Worm (Caenorhabditis elegans) whole organism, young adult: Measurements from ENCODE around the gene ppm-1.G.

ENCODE experiments used
- C06A6.2 ChIP-seq: fragments of 200-800 bp; sonication (Bioruptor generic); conservative IDR thresholded peaks from 2 replicates; pipeline ENCODE4 v1.3.6; 2022; ENCODE audit warnings: missing genetic modification characterization, missing compliant biosample characterization
- F10E7.11 ChIP-seq: sonication (generic microtip); optimal IDR thresholded peaks from 2 replicates; lab custom pipeline; 2017; ENCODE audit warnings: mild to moderate bottlenecking, missing genetic modification characterization, moderate library complexity, missing compliant biosample characterization
- F33H1.4 ChIP-seq: fragments of 200-800 bp; sonication (Bioruptor generic); IDR thresholded peaks from 2 replicates; pipeline ENCODE4 v1.3.6; 2022; ENCODE audit warnings: missing genetic modification reagents, missing genetic modification characterization, missing compliant biosample characterization
- F39B2.1 ChIP-seq: fragments of 200-800 bp; sonication (Bioruptor generic); IDR thresholded peaks from 2 replicates; pipeline ENCODE4 v1.3.6; 2022; ENCODE audit warnings: missing genetic modification reagents, missing genetic modification characterization, missing compliant biosample characterization
- F49E8.2 ChIP-seq: sonication (generic microtip); optimal IDR thresholded peaks from 3 replicates; lab custom pipeline; 2017; ENCODE audit warnings: missing genetic modification characterization, mild to moderate bottlenecking, missing compliant biosample characterization, antibody characterized with exemption, moderate library complexity; ENCODE audit not compliant: insufficient read depth
- F52B5.7 ChIP-seq: sonication (generic microtip); optimal IDR thresholded peaks from 2 replicates; lab custom pipeline; 2016; ENCODE audit warnings: mild to moderate bottlenecking, missing genetic modification characterization, missing compliant biosample characterization
- F57C9.4 ChIP-seq: sonication (generic microtip); optimal IDR thresholded peaks from 2 replicates; lab custom pipeline; 2017; ENCODE audit warnings: mild to moderate bottlenecking, missing genetic modification characterization, missing compliant biosample characterization
- T07F8.4 ChIP-seq: sonication (generic microtip); optimal IDR thresholded peaks from 2 replicates; lab custom pipeline; 2016; ENCODE audit warnings: mild to moderate bottlenecking, missing genetic modification characterization, moderate library complexity, missing compliant biosample characterization
- T26A5.8 ChIP-seq: sonication (generic microtip); optimal IDR thresholded peaks from 2 replicates; lab custom pipeline; 2016; ENCODE audit warnings: missing genetic modification characterization, missing compliant biosample characterization
- Y53F4B.3 ChIP-seq: fragments of 200-800 bp; sonication (Bioruptor generic); IDR thresholded peaks from 2 replicates; pipeline ENCODE4 v1.3.6; 2022; ENCODE audit warnings: missing genetic modification reagents, missing genetic modification characterization, missing compliant biosample characterization
- Y53G8AR.9 ChIP-seq: fragments of 200-800 bp; sonication (Bioruptor generic); conservative IDR thresholded peaks from 2 replicates; pipeline ENCODE4 v1.3.6; 2022; ENCODE audit warnings: missing genetic modification reagents, missing genetic modification characterization, missing compliant biosample characterization
- Y56A3A.18 ChIP-seq: fragments of 200-800 bp; sonication (Bioruptor generic); IDR thresholded peaks from 2 replicates; pipeline ENCODE4 v1.3.6; 2022; ENCODE audit warnings: missing genetic modification reagents, missing genetic modification characterization, missing compliant biosample characterization
- Y67H2A.10 ChIP-seq: fragments of 200-800 bp; sonication (Bioruptor generic); conservative IDR thresholded peaks from 2 replicates; pipeline ENCODE4 v1.3.6; 2022; ENCODE audit warnings: missing genetic modification reagents, missing genetic modification characterization, missing compliant biosample characterization
- Y95B8A.8 ChIP-seq: fragments of 200-800 bp; sonication (Bioruptor generic); IDR thresholded peaks from 2 replicates; pipeline ENCODE4 v1.3.6; 2022; ENCODE audit warnings: missing genetic modification reagents, missing genetic modification characterization, missing compliant biosample characterization
- ama-1 ChIP-seq, 3 experiments: fragments of 150-350 bp in 1 of 3; sonication (generic microtip) in 2 of 3; optimal IDR thresholded peaks; 2 replicates each; lab custom pipeline; 2014 to 2018; ENCODE audit warnings: missing biosample characterization in 2 of 3, missing genetic modification characterization in 2 of 3, missing genetic modification reagents in 2 of 3
- attf-6 ChIP-seq: fragments of 200-800 bp; sonication (Bioruptor generic); IDR thresholded peaks from 2 replicates; pipeline ENCODE4 v1.3.6; 2022; ENCODE audit warnings: missing genetic modification reagents, missing genetic modification characterization, missing compliant biosample characterization
- ceh-27 ChIP-seq: fragments of 200-800 bp; sonication (Bioruptor generic); optimal IDR thresholded peaks from 2 replicates; lab custom pipeline; 2018; ENCODE audit warnings: mild to moderate bottlenecking, missing genetic modification characterization, moderate library complexity, missing compliant biosample characterization
- ceh-40 ChIP-seq: fragments of 200-800 bp; sonication (Bioruptor generic); IDR thresholded peaks from 2 replicates; pipeline ENCODE4 v1.3.6; 2022; ENCODE audit warnings: missing genetic modification characterization, missing compliant biosample characterization
- ceh-91 ChIP-seq: fragments of 200-800 bp; sonication (Bioruptor generic); IDR thresholded peaks from 2 replicates; pipeline ENCODE4 v1.3.6; 2022; ENCODE audit warnings: missing genetic modification reagents, missing genetic modification characterization, missing compliant biosample characterization
- dox-1 ChIP-seq: fragments of 200-800 bp; sonication (Bioruptor generic); IDR thresholded peaks from 2 replicates; pipeline ENCODE4 v1.3.6; 2022; ENCODE audit warnings: missing genetic modification reagents, missing genetic modification characterization, missing compliant biosample characterization
- dpl-1 ChIP-seq: fragments of 150-350 bp; optimal IDR thresholded peaks from 2 replicates; lab custom pipeline; 2014; ENCODE audit warnings: missing biosample characterization, missing genetic modification reagents, missing genetic modification characterization
- egrh-3 ChIP-seq: fragments of 200-800 bp; sonication (Bioruptor generic); IDR thresholded peaks from 2 replicates; pipeline ENCODE4 v1.3.6; 2022; ENCODE audit warnings: missing genetic modification reagents, missing genetic modification characterization, missing compliant biosample characterization
- ekl-4 ChIP-seq: fragments of 200-800 bp; sonication (Bioruptor generic); IDR thresholded peaks from 2 replicates; pipeline ENCODE4 v1.3.6; 2022; ENCODE audit warnings: missing genetic modification reagents, missing genetic modification characterization, missing compliant biosample characterization
- fkh-3 ChIP-seq: sonication (generic microtip); optimal IDR thresholded peaks from 2 replicates; lab custom pipeline; 2016; ENCODE audit warnings: mild to moderate bottlenecking, missing genetic modification characterization, missing compliant biosample characterization
- hlh-12 ChIP-seq: sonication (generic microtip); optimal IDR thresholded peaks from 2 replicates; lab custom pipeline; 2016; ENCODE audit warnings: missing genetic modification characterization, missing compliant biosample characterization
- hmg-20 ChIP-seq: fragments of 200-800 bp; sonication (Bioruptor generic); IDR thresholded peaks from 2 replicates; pipeline ENCODE4 v1.3.6; 2022; ENCODE audit warnings: missing genetic modification reagents, missing genetic modification characterization, missing compliant biosample characterization
- hrde-1 ChIP-seq: sonication (generic microtip); optimal IDR thresholded peaks from 2 replicates; lab custom pipeline; 2016; ENCODE audit warnings: missing genetic modification characterization, mild to moderate bottlenecking, missing compliant biosample characterization, moderate library complexity, missing genotype, missing genetic modification reagents, borderline replicate concordance
- lag-1 ChIP-seq: fragments of 200-800 bp; sonication (Bioruptor generic); IDR thresholded peaks from 2 replicates; pipeline ENCODE4 v1.3.6; 2022; ENCODE audit warnings: missing genetic modification reagents, missing genetic modification characterization, missing compliant biosample characterization
- let-526 ChIP-seq: fragments of 200-800 bp; sonication (Bioruptor generic); IDR thresholded peaks from 2 replicates; pipeline ENCODE4 v1.3.6; 2022; ENCODE audit warnings: missing genetic modification reagents, missing genetic modification characterization, missing compliant biosample characterization
- lin-35 ChIP-seq, 3 experiments: fragments of 150-350 bp in 2 of 3; sonication (generic microtip) in 1 of 3; optimal IDR thresholded peaks; 2 replicates each; lab custom pipeline; 2014 to 2018; ENCODE audit warnings: missing biosample characterization in 3 of 3, missing genetic modification characterization in 3 of 3, missing genetic modification reagents in 3 of 3
- lsl-1 ChIP-seq: fragments of 200-800 bp; sonication (Bioruptor generic); optimal IDR thresholded peaks from 2 replicates; lab custom pipeline; 2018; ENCODE audit warnings: mild to moderate bottlenecking, missing genetic modification characterization, moderate library complexity, missing compliant biosample characterization
- madf-10 ChIP-seq: sonication (generic microtip); optimal IDR thresholded peaks from 2 replicates; lab custom pipeline; 2016; ENCODE audit warnings: mild to moderate bottlenecking, missing genetic modification characterization, missing compliant biosample characterization
- madf-3 ChIP-seq: fragments of 200-800 bp; sonication (Bioruptor generic); IDR thresholded peaks from 2 replicates; pipeline ENCODE4 v1.3.6; 2022; ENCODE audit warnings: missing genetic modification reagents, missing genetic modification characterization, missing compliant biosample characterization
- mxl-1 ChIP-seq: sonication (generic microtip); optimal IDR thresholded peaks from 2 replicates; lab custom pipeline; 2016; ENCODE audit warnings: missing genetic modification characterization, missing compliant biosample characterization
- nhr-179 ChIP-seq: sonication (generic microtip); optimal IDR thresholded peaks from 2 replicates; lab custom pipeline; 2016; ENCODE audit warnings: mild to moderate bottlenecking, missing genetic modification characterization, missing compliant biosample characterization
- nhr-27 ChIP-seq: fragments of 200-800 bp; sonication (Bioruptor generic); optimal IDR thresholded peaks from 2 replicates; lab custom pipeline; 2018; ENCODE audit warnings: mild to moderate bottlenecking, missing genetic modification characterization, moderate library complexity, missing compliant biosample characterization
- pbrm-1 ChIP-seq: fragments of 200-800 bp; sonication (Bioruptor generic); IDR thresholded peaks from 2 replicates; pipeline ENCODE4 v1.3.6; 2022; ENCODE audit warnings: missing genetic modification reagents, missing genetic modification characterization, missing compliant biosample characterization
- rpc-1 ChIP-seq, 2 experiments: fragments of 150-350 bp in 1 of 2; sonication (generic microtip) in 1 of 2; optimal IDR thresholded peaks; 2 replicates each; lab custom pipeline; 2014 to 2018; ENCODE audit warnings: missing biosample characterization in 1 of 2, missing genetic modification characterization in 1 of 2, missing genetic modification reagents in 1 of 2, missing genotype in 1 of 2
- sea-2 ChIP-seq: fragments of 200-800 bp; sonication (Bioruptor generic); IDR thresholded peaks from 2 replicates; pipeline ENCODE4 v1.3.6; 2022; ENCODE audit warnings: missing genetic modification characterization, missing compliant biosample characterization
- snpc-1.3 ChIP-seq: sonication (generic microtip); optimal IDR thresholded peaks from 2 replicates; lab custom pipeline; 2017; ENCODE audit warnings: missing genetic modification characterization, mild to moderate bottlenecking, missing compliant biosample characterization, antibody characterized with exemption, moderate library complexity, missing genotype, missing genetic modification reagents; ENCODE audit not compliant: insufficient read depth
- tbx-9 ChIP-seq: sonication (generic microtip); optimal IDR thresholded peaks from 2 replicates; lab custom pipeline; 2016; ENCODE audit warnings: borderline replicate concordance, missing genetic modification characterization, inconsistent platforms, missing compliant biosample characterization
- zfh-2 ChIP-seq: fragments of 200-800 bp; sonication (Bioruptor generic); conservative IDR thresholded peaks from 2 replicates; pipeline ENCODE4 v1.3.6; 2022; ENCODE audit warnings: missing genetic modification reagents, missing genetic modification characterization, missing compliant biosample characterization
- zim-3 ChIP-seq: sonication (generic microtip); optimal IDR thresholded peaks from 2 replicates; lab custom pipeline; 2017; ENCODE audit warnings: mild to moderate bottlenecking, missing genetic modification characterization, moderate library complexity, missing compliant biosample characterization
- ztf-18 ChIP-seq: sonication (generic microtip); optimal IDR thresholded peaks from 2 replicates; lab custom pipeline; 2016; ENCODE audit warnings: missing genotype, mild to moderate bottlenecking, missing genetic modification characterization, missing compliant biosample characterization
- ztf-25 ChIP-seq: fragments of 200-800 bp; sonication (Bioruptor generic); IDR thresholded peaks from 2 replicates; pipeline ENCODE4 v1.3.6; 2022; ENCODE audit warnings: missing genetic modification reagents, missing genetic modification characterization, missing compliant biosample characterization
- ztf-3 ChIP-seq: fragments of 200-800 bp; sonication (Bioruptor generic); optimal IDR thresholded peaks from 2 replicates; lab custom pipeline; 2018; ENCODE audit warnings: mild to moderate bottlenecking, missing genetic modification characterization, missing compliant biosample characterization

Gene ppm-1.G

DNA sequence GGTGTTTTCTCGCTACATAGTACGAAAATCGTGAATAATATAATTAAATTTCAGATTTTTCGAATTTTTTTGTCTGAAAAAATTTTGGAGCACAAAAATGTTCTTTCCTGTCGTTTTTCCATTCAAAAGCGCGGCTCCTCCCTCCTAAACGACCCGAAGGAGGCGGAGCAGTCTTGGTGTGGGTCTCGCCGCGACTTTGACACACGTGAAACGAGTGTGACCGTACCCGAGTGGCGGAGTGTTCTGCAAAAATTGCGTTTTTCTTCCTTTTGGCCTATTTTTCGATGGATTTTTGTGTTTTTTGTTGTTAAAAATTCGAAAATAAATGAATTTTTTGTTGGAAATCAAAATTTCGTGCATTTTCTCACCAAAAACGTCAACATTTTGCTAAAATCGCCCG lies 10.1 kb downstream of the ppm-1.G start, which contains the start of gene snt-2 (continued):
- TF ChIP-seq Y53G8AR.9 (GFP tag; lab: Robert Waterston, UW) (no peak), ztf-25 (GFP tag; lab: Robert Waterston, UW) (no peak), lag-1 (GFP tag; lab: Robert Waterston, UW) (no peak), ceh-27 (peak; percentile 67), let-526 (GFP tag; lab: Robert Waterston, UW) (no peak), ama-1 (optimal IDR thresholded peaks at IDR 0.05; lab: Kevin White, UChicago) (no peak), ama-1 (GFP tag; optimal IDR thresholded peaks at IDR 0.05; lab: Kevin White, UChicago) (no peak), lsl-1 (GFP tag; lab: Kevin White, UChicago) (peak; percentile 92), F10E7.11 (tag; lab: Kevin White, UChicago) (no peak), T07F8.4 (tag; lab: Kevin White, UChicago) (no peak), F33H1.4 (GFP tag; lab: Robert Waterston, UW) (peak; percentile 96), ceh-91 (GFP tag; lab: Robert Waterston, UW) (0 out of 2 replicates have a peak, but pooled peaks have one; percentile 44), sea-2 (GFP tag; lab: Robert Waterston, UW) (no peak), egrh-3 (GFP tag; lab: Robert Waterston, UW) (0 out of 2 replicates have a peak, but pooled peaks have one; percentile 17), dox-1 (GFP tag; lab: Robert Waterston, UW) (peak; percentile 83), Y53F4B.3 (GFP tag; lab: Robert Waterston, UW) (no peak), Y95B8A.8 (GFP tag; lab: Robert Waterston, UW) (no peak), zim-3 (no peak), tbx-9 (tag; lab: Kevin White, UChicago) (no peak), pbrm-1 (GFP tag; lab: Robert Waterston, UW) (peak; percentile 73), lin-35 (GFP tag; optimal IDR thresholded peaks at IDR 0.05; lab: Kevin White, UChicago) (peak in 1 of 3 experiments; percentile 55), F57C9.4 (tag; lab: Kevin White, UChicago) (no peak), ekl-4 (GFP tag; lab: Robert Waterston, UW) (no peak), zfh-2 (GFP tag; lab: Robert Waterston, UW) (peak; percentile 75), Y56A3A.18 (GFP tag; lab: Robert Waterston, UW) (no peak), F39B2.1 (GFP tag; lab: Robert Waterston, UW) (no peak), rpc-1 (optimal IDR thresholded peaks at IDR 0.05; lab: Kevin White, UChicago) (no peak), rpc-1 (tag; optimal IDR thresholded peaks at IDR 0.05; lab: Kevin White, UChicago) (no peak), madf-10 (no peak), dpl-1 (GFP tag; lab: Kevin White, UChicago) (peak; percentile 20), madf-3 (GFP tag; lab: Robert Waterston, UW) (no peak), F52B5.7 (no peak), Y67H2A.10 (GFP tag; lab: Robert Waterston, UW) (no peak), T26A5.8 (tag; lab: Kevin White, UChicago) (no peak), ceh-40 (GFP tag; lab: Robert Waterston, UW) (no peak), attf-6 (no peak), nhr-27 (tag; lab: Kevin White, UChicago) (no peak)

DNA sequence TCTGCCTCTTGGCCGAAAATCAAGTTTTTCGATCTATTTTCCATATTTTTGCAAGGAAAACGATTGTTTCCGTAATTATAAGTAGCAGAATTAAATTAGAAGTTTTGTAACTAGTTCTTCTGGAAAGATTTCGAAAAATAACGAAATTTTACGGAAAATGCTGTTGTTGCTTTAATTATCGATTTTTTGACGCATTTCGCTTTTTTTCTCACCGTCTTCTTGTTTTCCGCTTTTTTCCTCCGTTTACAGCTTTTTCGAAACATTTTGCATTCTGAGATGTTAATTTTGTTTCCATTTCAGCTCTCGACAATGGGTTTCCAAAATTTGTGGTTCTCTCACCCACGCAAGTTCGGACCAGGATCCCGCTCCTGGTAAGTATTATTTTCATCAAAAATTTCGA lies 10.5 kb downstream of the ppm-1.G start, which contains the start of gene rps-29:
Gene rps-29 (plus strand): TSS at position 301 of the 400 bp plus-strand sequence.
- TF ChIP-seq attf-6, result no peak
- TF ChIP-seq nhr-179 (tag; lab: Kevin White, UChicago), result no peak
- TF ChIP-seq mxl-1 (tag; lab: Kevin White, UChicago), result no peak
- TF ChIP-seq fkh-3 (tag; lab: Kevin White, UChicago), result no peak
- TF ChIP-seq hlh-12 (tag; lab: Kevin White, UChicago), result no peak
- TF ChIP-seq snpc-1.3 (tag; lab: Kevin White, UChicago), result no peak
- TF ChIP-seq ztf-18, result no peak
- TF ChIP-seq C06A6.2, result no peak
- no peak for TF ChIP-seq ztf-3
- TF ChIP-seq dox-1 (GFP tag; lab: Robert Waterston, UW), result no peak
- TF ChIP-seq F52B5.7, result no peak
- no peak for TF ChIP-seq hrde-1 (tag; lab: Kevin White, UChicago)
- TF ChIP-seq F49E8.2 (tag; lab: Kevin White, UChicago), result no peak
- no peak for TF ChIP-seq rpc-1 (optimal IDR thresholded peaks at IDR 0.05; lab: Kevin White, UChicago)
- no peak for TF ChIP-seq rpc-1 (tag; optimal IDR thresholded peaks at IDR 0.05; lab: Kevin White, UChicago)
- no peak for TF ChIP-seq hmg-20
- TF ChIP-seq sea-2 (GFP tag; lab: Robert Waterston, UW), result no peak
